Worm (Caenorhabditis elegans) whole organism, L4 larva: ENCODE measurements around the gene C13F10.6.
A peak's percentile ranks its signal among the peaks of the same experiment; 100 is the strongest.

Experiments used
- R02D3.7 ChIP-seq: fragments of 150-350 bp; sonication (generic microtip); optimal IDR thresholded peaks from 3 replicates; lab custom pipeline; 2014; ENCODE audit warnings: missing biosample characterization, missing genetic modification characterization
- Y105C5A.15 ChIP-seq: fragments of 200-800 bp; sonication (Bioruptor generic); IDR thresholded peaks from 2 replicates; pipeline ENCODE4 v1.3.6; 2022; ENCODE audit warnings: missing genetic modification characterization, missing compliant biosample characterization
- ZK337.2 ChIP-seq: fragments of 200-800 bp; sonication (Bioruptor generic); IDR thresholded peaks from 2 replicates; pipeline ENCODE4 v1.3.6; 2022; ENCODE audit warnings: missing genetic modification reagents, missing genetic modification characterization, missing compliant biosample characterization
- aha-1 ChIP-seq: fragments of 150-350 bp; peaks from one replicate; lab custom pipeline; 2014; ENCODE audit warnings: missing biosample characterization, missing genetic modification characterization
- arid-1 ChIP-seq: fragments of 200-800 bp; sonication (Bioruptor generic); conservative IDR thresholded peaks from 2 replicates; pipeline ENCODE4 v1.3.6; 2022; ENCODE audit warnings: missing genetic modification reagents, missing genetic modification characterization, missing compliant biosample characterization
- ceh-28 ChIP-seq: fragments of 150-350 bp; optimal IDR thresholded peaks from 2 replicates; lab custom pipeline; 2014; ENCODE audit warnings: missing biosample characterization, missing genetic modification reagents, missing genetic modification characterization
- ceh-44 ChIP-seq: fragments of 200-800 bp; sonication (Bioruptor generic); IDR thresholded peaks from 2 replicates; pipeline ENCODE4 v1.3.6; 2022; ENCODE audit warnings: missing genetic modification reagents, missing genetic modification characterization, missing compliant biosample characterization
- daf-16 ChIP-seq, 3 experiments: sonication (generic microtip); optimal IDR thresholded peaks; 2 replicates each; lab custom pipeline; 2016 to 2017; ENCODE audit warnings: missing genetic modification characterization in 3 of 3, missing genetic modification reagents in 3 of 3, mild to moderate bottlenecking in 2 of 3, missing compliant biosample characterization in 2 of 3, missing biosample characterization in 1 of 3, moderate library complexity in 1 of 3
- dmd-8 ChIP-seq: fragments of 200-800 bp; sonication (Bioruptor generic); IDR thresholded peaks from 2 replicates; pipeline ENCODE4 v1.3.6; 2022; ENCODE audit warnings: missing genetic modification characterization, missing compliant biosample characterization
- duxl-1 ChIP-seq: sonication (generic microtip); optimal IDR thresholded peaks from 2 replicates; lab custom pipeline; 2016; ENCODE audit warnings: mild to moderate bottlenecking, missing genetic modification characterization, moderate library complexity, missing compliant biosample characterization; ENCODE audit not compliant: poor library complexity
- egl-27 ChIP-seq: sonication (generic microtip); optimal IDR thresholded peaks from 3 replicates; lab custom pipeline; 2017; ENCODE audit warnings: missing biosample characterization, missing genetic modification reagents, missing genetic modification characterization
- fkh-10 ChIP-seq: fragments of 150-350 bp; optimal IDR thresholded peaks from 2 replicates; lab custom pipeline; 2014; ENCODE audit warnings: missing biosample characterization, missing genetic modification reagents, missing genetic modification characterization
- hlh-11 ChIP-seq: fragments of 200-800 bp; sonication (Bioruptor generic); optimal IDR thresholded peaks from 2 replicates; lab custom pipeline; 2018; ENCODE audit warnings: mild to moderate bottlenecking, missing genetic modification characterization, missing compliant biosample characterization
- hlh-30 ChIP-seq: sonication (generic microtip); optimal IDR thresholded peaks from 2 replicates; lab custom pipeline; 2017; ENCODE audit warnings: antibody characterized with exemption, mild to moderate bottlenecking, missing genetic modification characterization, missing compliant biosample characterization; ENCODE audit not compliant: insufficient read depth
- hmg-1.1 ChIP-seq: fragments of 200-800 bp; sonication (Bioruptor generic); IDR thresholded peaks from 2 replicates; pipeline ENCODE4 v1.3.6; 2022; ENCODE audit warnings: missing genetic modification reagents, missing genetic modification characterization, missing compliant biosample characterization
- lim-7 ChIP-seq: fragments of 200-800 bp; sonication (Bioruptor generic); IDR thresholded peaks from 2 replicates; pipeline ENCODE4 v1.3.6; 2022; ENCODE audit warnings: missing genetic modification characterization, missing compliant biosample characterization
- lin-15B ChIP-seq: fragments of 150-350 bp; sonication (generic microtip); optimal IDR thresholded peaks from 3 replicates; lab custom pipeline; 2014; ENCODE audit warnings: missing biosample characterization, missing genetic modification characterization
- lsy-2 ChIP-seq, 2 experiments: fragments of 150-350 bp in 1 of 2; sonication (generic microtip) in 1 of 2; optimal IDR thresholded peaks; 2 replicates each; lab custom pipeline; 2014 to 2017; ENCODE audit warnings: missing biosample characterization in 2 of 2, missing genetic modification characterization in 2 of 2
- mdl-1 ChIP-seq, 2 experiments: fragments of 150-350 bp in 1 of 2; sonication (generic microtip) in 1 of 2; optimal IDR thresholded peaks; 2 replicates each; lab custom pipeline; 2014 to 2017; ENCODE audit warnings: missing biosample characterization in 2 of 2, missing genetic modification characterization in 2 of 2
- mep-1 ChIP-seq: fragments of 150-350 bp; sonication (generic microtip); optimal IDR thresholded peaks from 3 replicates; lab custom pipeline; 2014; ENCODE audit warnings: missing biosample characterization, missing genetic modification characterization
- mes-2 ChIP-seq: sonication (generic microtip); optimal IDR thresholded peaks from 2 replicates; lab custom pipeline; 2016; ENCODE audit warnings: missing genotype, mild to moderate bottlenecking, missing genetic modification characterization, missing compliant biosample characterization; ENCODE audit not compliant: poor library complexity, severe bottlenecking
- mxl-3 ChIP-seq: fragments of 200-800 bp; sonication (Bioruptor generic); optimal IDR thresholded peaks from 2 replicates; lab custom pipeline; 2018; ENCODE audit warnings: mild to moderate bottlenecking, missing genetic modification characterization, missing compliant biosample characterization
- nhr-28 ChIP-seq: fragments of 150-350 bp; optimal IDR thresholded peaks from 2 replicates; lab custom pipeline; 2014; ENCODE audit warnings: missing biosample characterization, missing genetic modification characterization
- php-3 ChIP-seq: fragments of 200-800 bp; sonication (Bioruptor generic); IDR thresholded peaks from 2 replicates; pipeline ENCODE4 v1.3.6; 2022; ENCODE audit warnings: missing genetic modification reagents, missing genetic modification characterization, missing compliant biosample characterization
- rbr-2 ChIP-seq: sonication (generic microtip); optimal IDR thresholded peaks from 2 replicates; lab custom pipeline; 2016; ENCODE audit warnings: missing genotype, missing genetic modification characterization, missing compliant biosample characterization
- set-16 ChIP-seq: fragments of 200-800 bp; sonication (Bioruptor generic); IDR thresholded peaks from 2 replicates; pipeline ENCODE4 v1.3.6; 2022; ENCODE audit warnings: missing genetic modification reagents, missing genetic modification characterization, missing compliant biosample characterization
- tag-97 ChIP-seq: fragments of 200-800 bp; sonication (Bioruptor generic); IDR thresholded peaks from 2 replicates; pipeline ENCODE4 v1.3.6; 2022; ENCODE audit warnings: missing genetic modification characterization, missing compliant biosample characterization
- tra-1 ChIP-seq: fragments of 200-800 bp; sonication (Bioruptor generic); IDR thresholded peaks from 2 replicates; pipeline ENCODE4 v1.3.6; 2022; ENCODE audit warnings: missing genetic modification reagents, missing genetic modification characterization, missing compliant biosample characterization
- unc-62 ChIP-seq, 3 experiments: fragments of 150-350 bp in 1 of 3; sonication (generic microtip); optimal IDR thresholded peaks in 2 of 3; peaks in 1 of 3; 1 replicate in 1 of 3; 2 replicates in 2 of 3; lab custom pipeline; 2014 to 2017; ENCODE audit warnings: missing biosample characterization in 3 of 3, missing genetic modification characterization in 3 of 3, missing genetic modification reagents in 3 of 3, missing genotype in 1 of 3
- vab-7 ChIP-seq: fragments of 200-800 bp; sonication (Bioruptor generic); IDR thresholded peaks from 2 replicates; pipeline ENCODE4 v1.3.6; 2022; ENCODE audit warnings: missing genetic modification reagents, missing genetic modification characterization, missing compliant biosample characterization
- zip-11 ChIP-seq: fragments of 200-800 bp; sonication (Bioruptor generic); IDR thresholded peaks from 2 replicates; pipeline ENCODE4 v1.3.6; 2022; ENCODE audit warnings: missing genetic modification characterization, missing compliant biosample characterization

The C13F10.6 gene

ce11 chrV:7224947-7225346 is 4.1 kb upstream of the C13F10.6 start, which contains the start of gene fkb-3:
fkb-3 (plus strand) TSS chrV:7225223.
- TF ChIP-seq mes-2 (tag; lab: Kevin White, UChicago): no peak
- TF ChIP-seq mdl-1 (tag; optimal IDR thresholded peaks at IDR 0.05; lab: Kevin White, UChicago): peak in 1 of 2 experiments; percentile 48
- TF ChIP-seq mxl-3 (GFP tag; lab: Kevin White, UChicago): peak; percentile 25
- TF ChIP-seq nhr-28 (tag; lab: Kevin White, UChicago): peak; percentile 20
- TF ChIP-seq, all 104 proteins: peak for 3

DNA sequence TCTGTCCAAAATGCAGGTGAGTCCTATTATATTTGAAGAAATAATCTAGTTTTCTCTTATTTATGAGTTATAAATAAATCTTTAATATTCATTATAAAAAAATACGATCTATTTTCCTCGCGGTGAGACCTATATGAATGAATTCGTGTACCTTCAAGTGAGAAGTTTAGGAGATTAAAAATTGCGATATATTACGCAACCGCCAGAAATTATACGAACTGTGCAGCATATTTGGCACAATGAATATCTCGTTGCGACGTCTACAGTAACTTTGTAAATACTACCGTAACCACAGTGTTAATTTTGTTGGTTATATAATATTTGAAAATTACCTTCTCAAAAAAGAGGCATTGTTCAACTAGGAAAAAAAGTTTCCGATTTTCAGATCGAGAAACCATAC is 3.5 kb upstream of the C13F10.6 start:
- no peak for TF ChIP-seq dmd-8 (GFP tag; lab: Robert Waterston, UW)
- TF ChIP-seq egl-27 (tag; lab: Kevin White, UChicago): no peak
- no peak for TF ChIP-seq vab-7 (GFP tag; lab: Robert Waterston, UW)
- peak in 1 of 2 experiments; percentile 60 for TF ChIP-seq unc-62 (GFP tag; optimal IDR thresholded peaks at IDR 0.05 in 1 of 2; lab: Kevin White, UChicago)
- TF ChIP-seq unc-62 (tag; optimal IDR thresholded peaks at IDR 0.05; lab: Kevin White, UChicago): no peak

- TF ChIP-seq lim-7 (GFP tag; lab: Robert Waterston, UW) (no peak), unc-62 (GFP tag; optimal IDR thresholded peaks at IDR 0.05 in 1 of 2; lab: Kevin White, UChicago) (peak in 1 of 2 experiments; percentile 54), unc-62 (tag; optimal IDR thresholded peaks at IDR 0.05; lab: Kevin White, UChicago) (no peak), zip-11 (GFP tag; lab: Robert Waterston, UW) (no peak), hmg-1.1 (GFP tag; lab: Robert Waterston, UW) (no peak), hlh-30 (tag; lab: Kevin White, UChicago) (peak; percentile 4), php-3 (GFP tag; lab: Robert Waterston, UW) (no peak), mes-2 (tag; lab: Kevin White, UChicago) (peak; percentile 20), R02D3.7 (no peak), lin-15B (no peak), tra-1 (no peak), daf-16 (GFP tag; optimal IDR thresholded peaks at IDR 0.05; lab: Kevin White, UChicago) (no peak), daf-16 (tag; optimal IDR thresholded peaks at IDR 0.05; lab: Kevin White, UChicago) (no peak), arid-1 (GFP tag; lab: Robert Waterston, UW) (no peak)
Measured at ce11 chrV:7223941-7224340, 3.1 kb upstream of the C13F10.6 start, which contains the start of gene C13F10.1. C13F10.1 (plus strand) TSS chrV:7224078.

DNA sequence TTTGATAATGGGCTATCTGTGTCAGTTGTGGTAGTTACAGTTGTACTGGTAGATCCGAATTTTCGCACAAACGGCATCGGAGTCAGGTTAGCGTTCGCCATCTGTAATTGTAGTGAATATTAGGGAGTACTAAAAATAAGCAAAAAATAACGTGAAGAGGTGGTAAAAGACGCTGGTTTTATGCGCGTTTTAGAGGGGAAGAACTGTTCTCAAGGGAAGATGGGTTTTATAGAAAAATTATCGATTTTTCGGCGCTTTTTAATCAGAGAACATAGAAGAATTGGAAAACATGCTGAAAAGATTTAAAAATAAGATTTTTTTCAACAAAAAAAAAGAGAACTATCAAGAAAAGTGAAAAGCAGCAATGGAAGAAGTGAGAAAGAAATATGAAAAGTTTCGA is 2.3 kb upstream of the C13F10.6 start, which contains the start of gene C13F10.7:
Gene C13F10.7, minus strand, starts transcription at position 101 of the 400 bp plus-strand sequence.
- no peak for TF ChIP-seq fkh-10 (GFP tag; lab: Kevin White, UChicago)
- no peak for TF ChIP-seq ZK337.2 (GFP tag; lab: Robert Waterston, UW)
- no peak for TF ChIP-seq ceh-44
- TF ChIP-seq duxl-1: no peak
- TF ChIP-seq egl-27 (tag; lab: Kevin White, UChicago): no peak
- TF ChIP-seq ceh-28 (tag; lab: Kevin White, UChicago): peak; percentile 25
- TF ChIP-seq vab-7 (GFP tag; lab: Robert Waterston, UW): no peak
- TF ChIP-seq, all 104 proteins: peak for 1

DNA sequence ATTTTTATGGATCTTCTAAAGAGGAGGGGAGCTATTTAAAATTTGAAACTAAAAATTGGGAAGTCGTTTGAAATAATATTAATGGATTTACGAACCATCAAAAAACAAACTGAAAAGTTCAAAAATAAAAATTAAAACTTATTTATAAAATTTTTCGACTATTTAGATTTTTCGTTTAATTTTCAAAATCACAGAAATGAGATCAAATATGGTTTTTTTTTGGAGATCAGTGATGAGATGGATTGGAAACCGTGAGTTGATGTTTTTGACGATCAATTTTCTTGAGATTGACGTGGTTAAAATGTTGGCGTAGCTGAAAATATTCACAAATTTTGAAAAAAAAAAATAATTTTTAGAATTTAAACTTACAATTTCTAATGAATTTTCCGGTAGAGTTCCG is 1.9 kb downstream of the C13F10.6 start, which contains the start of gene C13F10.5:
Gene C13F10.5, minus strand, starts transcription at position 101 of the 400 bp plus-strand sequence.
- TF ChIP-seq tag-97: no peak
- TF ChIP-seq aha-1 (tag; lab: Kevin White, UChicago): peak; percentile 42

DNA sequence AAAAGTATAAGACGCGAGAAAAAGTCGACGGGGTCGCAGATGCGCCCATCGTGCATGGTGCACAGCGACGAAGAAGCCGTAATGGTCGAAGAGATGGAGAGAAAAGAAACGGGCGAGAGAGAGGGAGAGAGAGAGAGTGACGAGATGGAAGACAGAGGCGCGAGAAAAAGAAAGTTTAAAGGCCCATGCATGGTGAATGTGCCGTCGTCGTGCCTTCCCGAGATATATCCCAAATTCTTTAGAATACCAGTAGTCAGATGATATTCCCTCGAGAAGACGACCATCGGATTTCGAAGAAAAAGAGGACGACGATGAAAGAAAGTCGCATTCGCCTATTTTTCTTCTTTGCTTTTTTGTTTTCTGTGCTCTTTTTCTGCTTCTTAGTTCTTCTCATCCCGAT is 4.8 kb downstream of the C13F10.6 start:
- TF ChIP-seq hlh-30 (tag; lab: Kevin White, UChicago) (peak; percentile 59), Y105C5A.15 (GFP tag; lab: Robert Waterston, UW) (no peak), fkh-10 (GFP tag; lab: Kevin White, UChicago) (no peak), unc-62 (GFP tag; optimal IDR thresholded peaks at IDR 0.05 in 1 of 2; lab: Kevin White, UChicago) (peak in 1 of 2 experiments; percentile 72), unc-62 (tag; optimal IDR thresholded peaks at IDR 0.05; lab: Kevin White, UChicago) (no peak), hlh-11 (tag; lab: Kevin White, UChicago) (no peak), egl-27 (tag; lab: Kevin White, UChicago) (no peak), set-16 (peak; percentile 38), lsy-2 (tag; optimal IDR thresholded peaks at IDR 0.05; lab: Kevin White, UChicago) (peak in 1 of 2 experiments; percentile 3), arid-1 (GFP tag; lab: Robert Waterston, UW) (no peak), mep-1 (tag; lab: Kevin White, UChicago) (peak; percentile 15), rbr-2 (peak; percentile 27)
